Fruit fly (Drosophila melanogaster): ENCODE results near the gene CG31709.

Gene CG31709

dm6 chr2L:9569588-9570434, 9.6 kb downstream of the CG31709 start (continued):
- TF ChIP-seq bowl (GFP tag; IDR thresholded peaks at IDR 0.05) (peak; percentile 56; the same call in 1 of the 2 replicates), CG1603 (tag; optimal IDR thresholded peaks at IDR 0.05) (peak; percentile 34), Neu2 (GFP tag; optimal IDR thresholded peaks at IDR 0.05; ENCODE audit: borderline replicate concordance) (no peak), sima (GFP tag; optimal IDR thresholded peaks at IDR 0.05) (peak; percentile 52), CG17829 (tag; optimal IDR thresholded peaks at IDR 0.05) (peak; percentile 96), emc (GFP tag; optimal IDR thresholded peaks at IDR 0.05) (peak; percentile 32), crol (GFP tag; IDR thresholded peaks at IDR 0.05) (peak; percentile 54), Xrp1 (GFP tag; IDR thresholded peaks at IDR 0.05) (peak; percentile 93), Kr (GFP tag; optimal IDR thresholded peaks at IDR 0.05) (peak; percentile 85), nau (GFP tag; optimal IDR thresholded peaks at IDR 0.05) (peak; percentile 95), sna (GFP tag; IDR thresholded peaks at IDR 0.05; ENCODE audit: partially characterized antibody) (no peak), pfk (GFP tag; optimal IDR thresholded peaks at IDR 0.05) (no peak), CG12104 (GFP tag; optimal IDR thresholded peaks at IDR 0.05) (peak; percentile 97), CG4707 (GFP tag; optimal IDR thresholded peaks at IDR 0.05) (peak; percentile 85), vnd (GFP tag; IDR thresholded peaks at IDR 0.05; ENCODE audit: partially characterized antibody) (peak; percentile 37; the same call in 1 of the 3 replicates), knrl (GFP tag; IDR thresholded peaks at IDR 0.05; ENCODE audit: partially characterized antibody) (0 out of 3 replicates have a peak, but pooled peaks have one; percentile 46), odd (GFP tag; optimal IDR thresholded peaks at IDR 0.05) (peak; percentile 98), Hr51 (GFP tag; optimal IDR thresholded peaks at IDR 0.05) (peak; percentile 91 to 98), NC2α (GFP tag; optimal IDR thresholded peaks at IDR 0.05) (peak; percentile 50), NC2β (GFP tag; optimal IDR thresholded peaks at IDR 0.05) (peak; percentile 52), CG1024 (GFP tag; IDR thresholded peaks at IDR 0.05) (peak; percentile 77), ham (GFP tag; IDR thresholded peaks at IDR 0.05) (0 out of 2 replicates have a peak, but pooled peaks have one; percentile 7), Fer3 (tag; optimal IDR thresholded peaks at IDR 0.05) (peak; percentile 96), aop (GFP tag; IDR thresholded peaks at IDR 0.05) (no peak), B-H1 (GFP tag; IDR thresholded peaks at IDR 0.05) (peak; percentile 82), Ada2b (GFP tag; IDR thresholded peaks at IDR 0.05) (peak; percentile 87), ash1 (GFP tag; optimal IDR thresholded peaks at IDR 0.05) (no peak), CG11560 (tag; IDR thresholded peaks at IDR 0.05) (peak; percentile 81), CG8924 (tag; optimal IDR thresholded peaks at IDR 0.05) (peak; percentile 98), amos (GFP tag; IDR thresholded peaks at IDR 0.05; ENCODE audit: partially characterized antibody) (peak; percentile 31; the same call in 1 of the 2 replicates), dimm (GFP tag; IDR thresholded peaks at IDR 0.05) (peak; percentile 62; the same call in 1 of the 2 replicates), fd102C (GFP tag; optimal IDR thresholded peaks at IDR 0.05) (peak; percentile 59), Fer2 (tag; optimal IDR thresholded peaks at IDR 0.05) (peak; percentile 90), CG13296 (GFP tag; optimal IDR thresholded peaks at IDR 0.05) (peak; percentile 98), hbn (GFP tag; IDR thresholded peaks at IDR 0.05; ENCODE audit: partially characterized antibody) (no peak), Oli (tag; optimal IDR thresholded peaks at IDR 0.05) (peak; percentile 98), CG5953 (GFP tag; IDR thresholded peaks at IDR 0.05) (peak; percentile 81; the same call in 1 of the 2 replicates), Nf-YB (GFP tag; optimal IDR thresholded peaks at IDR 0.05) (peak; percentile 87), ro (GFP tag; IDR thresholded peaks at IDR 0.05) (peak; percentile 72; the same call in 1 of the 2 replicates), wor (GFP tag; IDR thresholded peaks at IDR 0.05) (peak; percentile 83), CG4854 (GFP tag; optimal IDR thresholded peaks at IDR 0.05) (peak; percentile 87), Trl (optimal IDR thresholded peaks at IDR 0.05) (no peak), Trl (GFP tag; optimal IDR thresholded peaks at IDR 0.05) (peak; percentile 81), CG6272 (GFP tag; IDR thresholded peaks at IDR 0.05) (peak; percentile 73; the same call in 1 of the 2 replicates), CG14860 (GFP tag; IDR thresholded peaks at IDR 0.05; ENCODE audit: partially characterized antibody) (no peak; the same call in 2 of the 3 replicates), mld (GFP tag; IDR thresholded peaks at IDR 0.05; ENCODE audit: partially characterized antibody) (no peak), unc-4 (GFP tag; IDR thresholded peaks at IDR 0.05; ENCODE audit: partially characterized antibody) (no peak; the same call in 1 of the 2 replicates)

Data from whole organism, embryonic.